Worm (Caenorhabditis elegans) whole organism, young adult: ENCODE results near the gene egl-45.

ENCODE experiments used
- B0035.1 ChIP-seq: sonication (generic microtip); optimal IDR thresholded peaks from 2 replicates; lab custom pipeline; 2016; ENCODE audit warnings: missing genetic modification characterization, mild to moderate bottlenecking, missing compliant biosample characterization, missing genotype, missing genetic modification reagents
- C17E4.6 ChIP-seq: fragments of 200-800 bp; sonication (Bioruptor generic); IDR thresholded peaks from 2 replicates; pipeline ENCODE4 v1.3.6; 2022; ENCODE audit warnings: missing genetic modification reagents, missing genetic modification characterization, missing compliant biosample characterization
- D2030.7 ChIP-seq: fragments of 200-800 bp; sonication (Bioruptor generic); IDR thresholded peaks from 2 replicates; pipeline ENCODE4 v1.3.6; 2022; ENCODE audit warnings: missing genetic modification reagents, missing genetic modification characterization, missing compliant biosample characterization
- F39B2.1 ChIP-seq: fragments of 200-800 bp; sonication (Bioruptor generic); IDR thresholded peaks from 2 replicates; pipeline ENCODE4 v1.3.6; 2022; ENCODE audit warnings: missing genetic modification reagents, missing genetic modification characterization, missing compliant biosample characterization
- F49E8.2 ChIP-seq: sonication (generic microtip); optimal IDR thresholded peaks from 3 replicates; lab custom pipeline; 2017; ENCODE audit warnings: missing genetic modification characterization, mild to moderate bottlenecking, missing compliant biosample characterization, antibody characterized with exemption, moderate library complexity; ENCODE audit not compliant: insufficient read depth
- F55B11.4 ChIP-seq: sonication (generic microtip); optimal IDR thresholded peaks from 2 replicates; lab custom pipeline; 2016; ENCODE audit warnings: missing compliant biosample characterization, missing genetic modification characterization, borderline replicate concordance; ENCODE audit not compliant: insufficient read depth
- F57A8.1 ChIP-seq: fragments of 200-800 bp; sonication (Bioruptor generic); optimal IDR thresholded peaks from 2 replicates; lab custom pipeline; 2018; ENCODE audit warnings: mild to moderate bottlenecking, missing genetic modification characterization, moderate library complexity, missing compliant biosample characterization
- T26A5.8 ChIP-seq: sonication (generic microtip); optimal IDR thresholded peaks from 2 replicates; lab custom pipeline; 2016; ENCODE audit warnings: missing genetic modification characterization, missing compliant biosample characterization
- Y53F4B.3 ChIP-seq: fragments of 200-800 bp; sonication (Bioruptor generic); IDR thresholded peaks from 2 replicates; pipeline ENCODE4 v1.3.6; 2022; ENCODE audit warnings: missing genetic modification reagents, missing genetic modification characterization, missing compliant biosample characterization
- Y67H2A.10 ChIP-seq: fragments of 200-800 bp; sonication (Bioruptor generic); conservative IDR thresholded peaks from 2 replicates; pipeline ENCODE4 v1.3.6; 2022; ENCODE audit warnings: missing genetic modification reagents, missing genetic modification characterization, missing compliant biosample characterization
- Y95B8A.8 ChIP-seq: fragments of 200-800 bp; sonication (Bioruptor generic); IDR thresholded peaks from 2 replicates; pipeline ENCODE4 v1.3.6; 2022; ENCODE audit warnings: missing genetic modification reagents, missing genetic modification characterization, missing compliant biosample characterization
- attf-3 ChIP-seq: fragments of 200-800 bp; sonication (Bioruptor generic); conservative IDR thresholded peaks from 2 replicates; pipeline ENCODE4 v1.3.6; 2022; ENCODE audit warnings: missing genetic modification reagents, missing genetic modification characterization, missing compliant biosample characterization
- attf-5 ChIP-seq: fragments of 200-800 bp; sonication (Bioruptor generic); optimal IDR thresholded peaks from 2 replicates; lab custom pipeline; 2018; ENCODE audit warnings: mild to moderate bottlenecking, missing genetic modification characterization, missing compliant biosample characterization
- bed-1 ChIP-seq: fragments of 200-800 bp; sonication (Bioruptor generic); IDR thresholded peaks from 2 replicates; pipeline ENCODE4 v1.3.6; 2022; ENCODE audit warnings: missing genetic modification reagents, missing genetic modification characterization, missing compliant biosample characterization
- cebp-1 ChIP-seq, 2 experiments: fragments of 200-800 bp in 1 of 2; sonication (Bioruptor generic) in 1 of 2; sonication (generic microtip) in 1 of 2; IDR thresholded peaks in 1 of 2; optimal IDR thresholded peaks in 1 of 2; 2 replicates each; pipeline versions ENCODE4 v1.3.6 to Lab custom; 2017 to 2022; ENCODE audit warnings: missing compliant biosample characterization in 2 of 2, missing genetic modification characterization in 2 of 2, mild to moderate bottlenecking in 1 of 2, missing genetic modification reagents in 1 of 2, moderate library complexity in 1 of 2
- ceh-91 ChIP-seq: fragments of 200-800 bp; sonication (Bioruptor generic); IDR thresholded peaks from 2 replicates; pipeline ENCODE4 v1.3.6; 2022; ENCODE audit warnings: missing genetic modification reagents, missing genetic modification characterization, missing compliant biosample characterization
- dox-1 ChIP-seq: fragments of 200-800 bp; sonication (Bioruptor generic); IDR thresholded peaks from 2 replicates; pipeline ENCODE4 v1.3.6; 2022; ENCODE audit warnings: missing genetic modification reagents, missing genetic modification characterization, missing compliant biosample characterization
- dpff-1 ChIP-seq: sonication (generic microtip); optimal IDR thresholded peaks from 2 replicates; lab custom pipeline; 2017; ENCODE audit warnings: mild to moderate bottlenecking, missing genetic modification characterization, missing compliant biosample characterization
- dpl-1 ChIP-seq: fragments of 150-350 bp; optimal IDR thresholded peaks from 2 replicates; lab custom pipeline; 2014; ENCODE audit warnings: missing biosample characterization, missing genetic modification reagents, missing genetic modification characterization
- efl-1 ChIP-seq: fragments of 150-350 bp; optimal IDR thresholded peaks from 2 replicates; lab custom pipeline; 2014; ENCODE audit warnings: missing biosample characterization, missing genetic modification reagents, missing genetic modification characterization
- egl-44 ChIP-seq: fragments of 200-800 bp; sonication (Bioruptor generic); IDR thresholded peaks from 2 replicates; pipeline ENCODE4 v1.3.6; 2022; ENCODE audit warnings: missing genetic modification reagents, missing genetic modification characterization, missing compliant biosample characterization
- egrh-3 ChIP-seq: fragments of 200-800 bp; sonication (Bioruptor generic); IDR thresholded peaks from 2 replicates; pipeline ENCODE4 v1.3.6; 2022; ENCODE audit warnings: missing genetic modification reagents, missing genetic modification characterization, missing compliant biosample characterization
- gei-17 ChIP-seq: fragments of 200-800 bp; sonication (Bioruptor generic); optimal IDR thresholded peaks from 2 replicates; lab custom pipeline; 2018; ENCODE audit warnings: mild to moderate bottlenecking, missing genetic modification characterization, missing compliant biosample characterization
- hlh-12 ChIP-seq: sonication (generic microtip); optimal IDR thresholded peaks from 2 replicates; lab custom pipeline; 2016; ENCODE audit warnings: missing genetic modification characterization, missing compliant biosample characterization
- hlh-26 ChIP-seq: fragments of 200-800 bp; sonication (Bioruptor generic); conservative IDR thresholded peaks from 2 replicates; pipeline ENCODE4 v1.3.6; 2022; ENCODE audit warnings: missing genetic modification reagents, missing genetic modification characterization, missing compliant biosample characterization
- hrde-1 ChIP-seq: sonication (generic microtip); optimal IDR thresholded peaks from 2 replicates; lab custom pipeline; 2016; ENCODE audit warnings: missing genetic modification characterization, mild to moderate bottlenecking, missing compliant biosample characterization, moderate library complexity, missing genotype, missing genetic modification reagents, borderline replicate concordance
- hsf-1 ChIP-seq: fragments of 200-800 bp; sonication (Bioruptor generic); IDR thresholded peaks from 2 replicates; pipeline ENCODE4 v1.3.6; 2022; ENCODE audit warnings: missing genetic modification reagents, missing genetic modification characterization, missing compliant biosample characterization
- let-526 ChIP-seq: fragments of 200-800 bp; sonication (Bioruptor generic); IDR thresholded peaks from 2 replicates; pipeline ENCODE4 v1.3.6; 2022; ENCODE audit warnings: missing genetic modification reagents, missing genetic modification characterization, missing compliant biosample characterization
- lin-35 ChIP-seq, 3 experiments: fragments of 150-350 bp in 2 of 3; sonication (generic microtip) in 1 of 3; optimal IDR thresholded peaks; 2 replicates each; lab custom pipeline; 2014 to 2018; ENCODE audit warnings: missing biosample characterization in 3 of 3, missing genetic modification characterization in 3 of 3, missing genetic modification reagents in 3 of 3
- lir-1 ChIP-seq: fragments of 200-800 bp; sonication (Bioruptor generic); conservative IDR thresholded peaks from 2 replicates; pipeline ENCODE4 v1.3.6; 2022; ENCODE audit warnings: missing genetic modification reagents, missing genetic modification characterization, missing compliant biosample characterization
- lsl-1 ChIP-seq: fragments of 200-800 bp; sonication (Bioruptor generic); optimal IDR thresholded peaks from 2 replicates; lab custom pipeline; 2018; ENCODE audit warnings: mild to moderate bottlenecking, missing genetic modification characterization, moderate library complexity, missing compliant biosample characterization
- madf-10 ChIP-seq: sonication (generic microtip); optimal IDR thresholded peaks from 2 replicates; lab custom pipeline; 2016; ENCODE audit warnings: mild to moderate bottlenecking, missing genetic modification characterization, missing compliant biosample characterization
- madf-8 ChIP-seq: fragments of 200-800 bp; sonication (Bioruptor generic); conservative IDR thresholded peaks from 2 replicates; pipeline ENCODE4 v1.3.6; 2022; ENCODE audit warnings: missing genetic modification reagents, missing genetic modification characterization, missing compliant biosample characterization
- mel-28 ChIP-seq: sonication (generic microtip); optimal IDR thresholded peaks from 2 replicates; lab custom pipeline; 2016; ENCODE audit warnings: borderline replicate concordance, mild to moderate bottlenecking, missing genetic modification characterization, missing compliant biosample characterization
- mxl-1 ChIP-seq: sonication (generic microtip); optimal IDR thresholded peaks from 2 replicates; lab custom pipeline; 2016; ENCODE audit warnings: missing genetic modification characterization, missing compliant biosample characterization
- nhr-179 ChIP-seq: sonication (generic microtip); optimal IDR thresholded peaks from 2 replicates; lab custom pipeline; 2016; ENCODE audit warnings: mild to moderate bottlenecking, missing genetic modification characterization, missing compliant biosample characterization
- nhr-80 ChIP-seq: sonication (generic microtip); optimal IDR thresholded peaks from 2 replicates; lab custom pipeline; 2016; ENCODE audit warnings: missing genetic modification characterization, missing compliant biosample characterization
- rcor-1 ChIP-seq: fragments of 200-800 bp; sonication (Bioruptor generic); IDR thresholded peaks from 2 replicates; pipeline ENCODE4 v1.3.6; 2022; ENCODE audit warnings: missing genetic modification reagents, missing genetic modification characterization, missing compliant biosample characterization
- sea-2 ChIP-seq: fragments of 200-800 bp; sonication (Bioruptor generic); IDR thresholded peaks from 2 replicates; pipeline ENCODE4 v1.3.6; 2022; ENCODE audit warnings: missing genetic modification characterization, missing compliant biosample characterization
- snpc-4 ChIP-seq, 5 experiments: fragments of 150-350 bp in 1 of 5; sonication (generic microtip) in 4 of 5; optimal IDR thresholded peaks; 2 replicates each; lab custom pipeline; 2014 to 2018; ENCODE audit warnings: missing genetic modification characterization in 5 of 5, missing biosample characterization in 3 of 5, antibody characterized with exemption in 2 of 5, mild to moderate bottlenecking in 2 of 5, missing compliant biosample characterization in 2 of 5, missing genotype in 2 of 5, moderate library complexity in 2 of 5, missing genetic modification reagents in 1 of 5
- somi-1 ChIP-seq: fragments of 200-800 bp; sonication (Bioruptor generic); optimal IDR thresholded peaks from 2 replicates; lab custom pipeline; 2018; ENCODE audit warnings: mild to moderate bottlenecking, missing genetic modification characterization, missing compliant biosample characterization
- tbx-9 ChIP-seq: sonication (generic microtip); optimal IDR thresholded peaks from 2 replicates; lab custom pipeline; 2016; ENCODE audit warnings: borderline replicate concordance, missing genetic modification characterization, inconsistent platforms, missing compliant biosample characterization
- unc-62 ChIP-seq: fragments of 150-350 bp; optimal IDR thresholded peaks from 2 replicates; lab custom pipeline; 2014; ENCODE audit warnings: missing biosample characterization, missing genetic modification reagents, missing genetic modification characterization
- xnd-1 ChIP-seq: sonication (generic microtip); optimal IDR thresholded peaks from 2 replicates; lab custom pipeline; 2016; ENCODE audit warnings: missing genotype, missing genetic modification reagents, missing genetic modification characterization, missing compliant biosample characterization
- ztf-22 ChIP-seq: fragments of 200-800 bp; sonication (Bioruptor generic); optimal IDR thresholded peaks from 2 replicates; lab custom pipeline; 2018; ENCODE audit warnings: mild to moderate bottlenecking, missing genetic modification characterization, moderate library complexity, missing compliant biosample characterization

egl-45 gene

DNA sequence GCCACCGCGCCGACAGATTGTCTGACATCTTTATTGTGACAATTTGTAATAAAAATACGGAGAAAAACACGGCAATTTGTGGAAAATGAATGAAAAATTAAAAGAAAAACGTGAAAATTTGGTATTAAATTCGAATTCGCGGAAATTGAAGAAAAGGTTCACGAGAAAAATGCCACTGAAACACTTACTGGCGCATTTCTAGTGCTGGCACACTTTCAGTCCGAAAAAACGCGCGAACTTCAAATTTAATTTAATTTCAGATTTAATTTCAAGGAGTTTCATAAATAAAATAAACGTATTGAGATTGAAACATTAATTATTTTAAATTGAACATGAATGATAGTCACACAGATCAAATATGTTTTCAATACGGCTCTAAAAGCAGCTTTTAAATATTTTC is 33.1 kb downstream of the egl-45 start, which contains the start of gene cyk-7 (continued):
- TF ChIP-seq snpc-4 (GFP tag; optimal IDR thresholded peaks at IDR 0.05; lab: Kevin White, UChicago) (no peak), snpc-4 (tag; optimal IDR thresholded peaks at IDR 0.05; lab: Kevin White, UChicago) (peak in 1 of 4 experiments; percentile 28), madf-8 (GFP tag; lab: Robert Waterston, UW) (peak; percentile 56), F57A8.1 (GFP tag; lab: Kevin White, UChicago) (no peak), dox-1 (GFP tag; lab: Robert Waterston, UW) (no peak; the same call in 1 of the 2 replicates), F49E8.2 (tag; lab: Kevin White, UChicago) (peak; percentile 13), hsf-1 (GFP tag; lab: Robert Waterston, UW) (0 out of 2 replicates have a peak, but pooled peaks have one; percentile 42), Y67H2A.10 (GFP tag; lab: Robert Waterston, UW) (no peak), bed-1 (GFP tag; lab: Robert Waterston, UW) (no peak), F55B11.4 (tag; lab: Kevin White, UChicago) (no peak), D2030.7 (GFP tag; lab: Robert Waterston, UW) (peak; percentile 61), dpl-1 (peak; percentile 77), T26A5.8 (tag; lab: Kevin White, UChicago) (no peak), ceh-91 (GFP tag; lab: Robert Waterston, UW) (peak; percentile 59; the same call in 1 of the 2 replicates), efl-1 (GFP tag; lab: Kevin White, UChicago) (peak; percentile 77), lsl-1 (GFP tag; lab: Kevin White, UChicago) (peak; percentile 74), xnd-1 (tag; lab: Kevin White, UChicago) (peak; percentile 69), B0035.1 (tag; lab: Kevin White, UChicago) (no peak), egrh-3 (GFP tag; lab: Robert Waterston, UW) (no peak)

ce11 chrIII:7792970-7793369 is 35.5 kb downstream of the egl-45 start:
- no peak for TF ChIP-seq madf-10
- TF ChIP-seq hlh-12 (tag; lab: Kevin White, UChicago): no peak
- TF ChIP-seq lin-35 (GFP tag; optimal IDR thresholded peaks at IDR 0.05; lab: Kevin White, UChicago): no peak
- no peak for TF ChIP-seq mxl-1 (tag; lab: Kevin White, UChicago)
- no peak for TF ChIP-seq egl-44 (GFP tag; lab: Robert Waterston, UW)
- no peak for TF ChIP-seq somi-1 (GFP tag; lab: Kevin White, UChicago)
- TF ChIP-seq hrde-1 (tag; lab: Kevin White, UChicago): no peak
- no peak for TF ChIP-seq attf-3 (GFP tag; lab: Robert Waterston, UW)
- no peak for TF ChIP-seq rcor-1
- no peak for TF ChIP-seq dox-1 (GFP tag; lab: Robert Waterston, UW)
- TF ChIP-seq ztf-22: no peak
- no peak for TF ChIP-seq let-526
- TF ChIP-seq attf-5 (GFP tag; lab: Kevin White, UChicago): no peak
- no peak for TF ChIP-seq nhr-179
- TF ChIP-seq gei-17 (GFP tag; lab: Kevin White, UChicago): no peak
- TF ChIP-seq Y53F4B.3 (GFP tag; lab: Robert Waterston, UW): no peak
- TF ChIP-seq cebp-1 (GFP tag; IDR thresholded peaks at IDR 0.05; lab: Robert Waterston, UW): no peak
- TF ChIP-seq cebp-1 (tag; optimal IDR thresholded peaks at IDR 0.05; lab: Kevin White, UChicago): no peak

DNA sequence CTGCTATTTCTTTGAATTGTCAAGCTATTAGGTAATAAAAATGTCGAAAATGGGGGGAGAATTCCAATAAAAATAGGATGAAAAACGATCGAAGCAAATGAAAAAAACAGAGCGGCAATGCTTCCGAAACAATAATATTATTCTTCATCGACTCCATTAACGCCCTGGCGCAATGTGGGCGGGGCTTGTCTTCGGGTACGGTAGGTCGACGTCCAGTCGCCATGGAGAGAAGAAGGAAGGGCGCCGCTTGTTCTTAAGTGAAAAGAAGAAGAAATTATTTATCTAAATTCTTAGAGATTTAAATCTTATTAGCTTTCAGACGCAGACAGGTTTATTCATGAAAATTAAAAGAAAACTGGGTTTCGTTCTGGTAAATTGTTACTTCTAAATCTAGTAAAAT is 36.2 kb downstream of the egl-45 start:
- TF ChIP-seq unc-62 (GFP tag; lab: Kevin White, UChicago) (no peak), hlh-26 (no peak), mel-28 (no peak), Y95B8A.8 (GFP tag; lab: Robert Waterston, UW) (no peak), Y53F4B.3 (GFP tag; lab: Robert Waterston, UW) (no peak), C17E4.6 (GFP tag; lab: Robert Waterston, UW) (no peak), tbx-9 (tag; lab: Kevin White, UChicago) (no peak), sea-2 (GFP tag; lab: Robert Waterston, UW) (no peak), F39B2.1 (GFP tag; lab: Robert Waterston, UW) (no peak), lir-1 (GFP tag; lab: Robert Waterston, UW) (no peak), dpff-1 (tag; lab: Kevin White, UChicago) (no peak), nhr-80 (tag; lab: Kevin White, UChicago) (no peak)
